Worm (Caenorhabditis elegans) whole organism, mixed stage, embryonic: ENCODE measurements around the gene F21A3.11.

Experiments
- M03D4.4 ChIP-seq: sonication (generic microtip); optimal IDR thresholded peaks from 2 replicates; lab custom pipeline; 2017; ENCODE audit warnings: mild to moderate bottlenecking, missing genetic modification characterization, missing compliant biosample characterization
- bed-3 ChIP-seq: fragments of 200-800 bp; sonication (Bioruptor generic); optimal IDR thresholded peaks from 3 replicates; lab custom pipeline; 2018; ENCODE audit warnings: mild to moderate bottlenecking, missing genetic modification characterization, moderate library complexity, missing compliant biosample characterization
- blmp-1 ChIP-seq: fragments of 150-350 bp; optimal IDR thresholded peaks from 2 replicates; lab custom pipeline; 2014; ENCODE audit warnings: missing biosample characterization, missing genetic modification characterization
- ceh-39 ChIP-seq: fragments of 150-350 bp; optimal IDR thresholded peaks from 2 replicates; lab custom pipeline; 2014; ENCODE audit warnings: missing biosample characterization, missing genetic modification characterization
- ceh-83 ChIP-seq: fragments of 200-800 bp; sonication (Bioruptor generic); optimal IDR thresholded peaks from 2 replicates; lab custom pipeline; 2018; ENCODE audit warnings: mild to moderate bottlenecking, missing genetic modification characterization, missing compliant biosample characterization
- ces-1 ChIP-seq: fragments of 150-350 bp; optimal IDR thresholded peaks from 2 replicates; lab custom pipeline; 2014; ENCODE audit warnings: missing biosample characterization, missing genetic modification reagents, missing genetic modification characterization
- cnd-1 ChIP-seq: fragments of 200-800 bp; sonication (Bioruptor generic); optimal IDR thresholded peaks from 2 replicates; lab custom pipeline; 2018; ENCODE audit warnings: mild to moderate bottlenecking, missing genetic modification characterization, missing compliant biosample characterization
- elt-1 ChIP-seq: sonication (generic microtip); optimal IDR thresholded peaks from 2 replicates; lab custom pipeline; 2017; ENCODE audit warnings: missing genetic modification characterization, mild to moderate bottlenecking, missing compliant biosample characterization, antibody characterized with exemption, moderate library complexity, borderline replicate concordance; ENCODE audit not compliant: insufficient read depth
- elt-3 ChIP-seq: fragments of 150-350 bp; optimal IDR thresholded peaks from 2 replicates; lab custom pipeline; 2014; ENCODE audit warnings: missing biosample characterization, missing genetic modification characterization
- flh-1 ChIP-seq: fragments of 200-800 bp; sonication (Bioruptor generic); optimal IDR thresholded peaks from 2 replicates; lab custom pipeline; 2018; ENCODE audit warnings: mild to moderate bottlenecking, missing genetic modification characterization, moderate library complexity, missing compliant biosample characterization
- ham-2 ChIP-seq: fragments of 200-800 bp; sonication (Bioruptor generic); optimal IDR thresholded peaks from 2 replicates; lab custom pipeline; 2018; ENCODE audit warnings: mild to moderate bottlenecking, missing genetic modification characterization, missing compliant biosample characterization
- hlh-1 ChIP-seq: fragments of 150-350 bp; optimal IDR thresholded peaks from 2 replicates; lab custom pipeline; 2014; ENCODE audit warnings: missing biosample characterization, missing genetic modification reagents, missing genetic modification characterization
- lin-13 ChIP-seq: fragments of 150-350 bp; optimal IDR thresholded peaks from 2 replicates; lab custom pipeline; 2014; ENCODE audit warnings: missing biosample characterization, missing genetic modification characterization
- lin-32 ChIP-seq: fragments of 200-800 bp; sonication (Bioruptor generic); optimal IDR thresholded peaks from 2 replicates; lab custom pipeline; 2018; ENCODE audit warnings: mild to moderate bottlenecking, missing genetic modification characterization, missing compliant biosample characterization
- lsy-2 ChIP-seq: fragments of 150-350 bp; optimal IDR thresholded peaks from 2 replicates; lab custom pipeline; 2014; ENCODE audit warnings: missing biosample characterization, missing genetic modification characterization
- mab-5 ChIP-seq: fragments of 150-350 bp; optimal IDR thresholded peaks from 2 replicates; lab custom pipeline; 2014; ENCODE audit warnings: missing biosample characterization, missing genetic modification characterization
- mep-1 ChIP-seq: fragments of 150-350 bp; optimal IDR thresholded peaks from 2 replicates; lab custom pipeline; 2017; ENCODE audit warnings: missing biosample characterization, missing genetic modification reagents, missing genetic modification characterization, inconsistent platforms
- mls-2 ChIP-seq: sonication (generic microtip); optimal IDR thresholded peaks from 2 replicates; lab custom pipeline; 2016; ENCODE audit warnings: mild to moderate bottlenecking, missing genetic modification characterization, moderate library complexity, missing compliant biosample characterization
- nhr-12 ChIP-seq: fragments of 150-350 bp; optimal IDR thresholded peaks from 2 replicates; lab custom pipeline; 2014; ENCODE audit warnings: missing biosample characterization, missing genetic modification characterization
- nhr-2 ChIP-seq: fragments of 150-350 bp; optimal IDR thresholded peaks from 2 replicates; lab custom pipeline; 2014; ENCODE audit warnings: missing biosample characterization, missing genetic modification characterization
- nhr-237 ChIP-seq: fragments of 150-350 bp; optimal IDR thresholded peaks from 2 replicates; lab custom pipeline; 2014; ENCODE audit warnings: missing biosample characterization, missing genetic modification characterization
- nhr-28 ChIP-seq: fragments of 150-350 bp; optimal IDR thresholded peaks from 2 replicates; lab custom pipeline; 2014; ENCODE audit warnings: missing biosample characterization, missing genetic modification characterization
- nhr-76 ChIP-seq: sonication (generic microtip); optimal IDR thresholded peaks from 2 replicates; lab custom pipeline; 2017; ENCODE audit warnings: missing biosample characterization, missing genetic modification characterization
- pha-4 ChIP-seq: fragments of 150-350 bp; optimal IDR thresholded peaks from 2 replicates; lab custom pipeline; 2018; ENCODE audit warnings: missing biosample characterization, missing genetic modification reagents, missing genetic modification characterization
- sem-2 ChIP-seq: fragments of 200-800 bp; sonication (Bioruptor generic); optimal IDR thresholded peaks from 2 replicates; lab custom pipeline; 2018; ENCODE audit warnings: mild to moderate bottlenecking, missing genetic modification characterization, missing compliant biosample characterization
- snpc-4 ChIP-seq: fragments of 150-350 bp; optimal IDR thresholded peaks from 2 replicates; lab custom pipeline; 2014; ENCODE audit warnings: missing biosample characterization, missing genetic modification characterization
- tbx-8 ChIP-seq: fragments of 200-800 bp; sonication (Bioruptor generic); optimal IDR thresholded peaks from 2 replicates; lab custom pipeline; 2018; ENCODE audit warnings: mild to moderate bottlenecking, missing genetic modification characterization, moderate library complexity, missing compliant biosample characterization
- unc-62 ChIP-seq: fragments of 150-350 bp; optimal IDR thresholded peaks from 2 replicates; lab custom pipeline; 2014; ENCODE audit warnings: missing biosample characterization, missing genetic modification reagents, missing genetic modification characterization
- zip-8 ChIP-seq: fragments of 150-350 bp; optimal IDR thresholded peaks from 2 replicates; lab custom pipeline; 2014; ENCODE audit warnings: missing biosample characterization, missing genetic modification characterization
- ztf-11 ChIP-seq: fragments of 150-350 bp; optimal IDR thresholded peaks from 2 replicates; lab custom pipeline; 2014; ENCODE audit warnings: missing biosample characterization, missing genetic modification characterization

Gene F21A3.11

DNA sequence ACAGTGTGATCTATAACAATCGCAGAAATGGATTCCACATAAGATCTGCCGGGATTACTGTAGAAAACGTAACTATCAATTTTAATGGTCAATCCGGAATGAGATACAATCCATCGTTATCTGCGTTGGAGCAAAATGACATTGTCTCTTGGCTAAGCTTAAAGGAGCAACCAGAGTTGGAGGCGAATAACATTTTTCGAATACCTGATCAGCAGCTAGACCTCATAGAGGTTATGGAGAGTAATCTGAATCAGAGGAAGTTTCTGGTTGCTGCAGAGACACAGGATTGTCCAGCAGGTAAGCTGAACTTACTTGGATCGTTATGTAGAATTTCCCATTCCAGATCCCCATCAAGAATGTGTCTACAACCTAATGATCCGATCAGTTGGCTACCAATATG is 29.4 kb downstream of the F21A3.11 start:
- no peak for TF ChIP-seq ces-1 (GFP tag; lab: Kevin White, UChicago)
- TF ChIP-seq ceh-83 (GFP tag; lab: Kevin White, UChicago), result no peak
- no peak for TF ChIP-seq blmp-1 (tag; lab: Kevin White, UChicago)
- TF ChIP-seq mls-2 (tag; lab: Kevin White, UChicago), result no peak
- TF ChIP-seq lin-13, result no peak
- no peak for TF ChIP-seq M03D4.4 (tag; lab: Kevin White, UChicago)
- no peak for TF ChIP-seq ztf-11
- no peak for TF ChIP-seq tbx-8 (GFP tag; lab: Kevin White, UChicago)
- no peak for TF ChIP-seq sem-2
- no peak for TF ChIP-seq snpc-4 (tag; lab: Kevin White, UChicago)
- TF ChIP-seq, all 35 proteins: peak for 0

ce11 chrV:15499099-15499498 is 33.9 kb downstream of the F21A3.11 start:
- no peak for TF ChIP-seq ztf-11
- no peak for TF ChIP-seq hlh-1 (tag; lab: Kevin White, UChicago)
- TF ChIP-seq elt-1 (tag; lab: Kevin White, UChicago), result no peak
- no peak for TF ChIP-seq pha-4 (tag; lab: Kevin White, UChicago)
- TF ChIP-seq M03D4.4 (tag; lab: Kevin White, UChicago), result no peak
- no peak for TF ChIP-seq ham-2 (GFP tag; lab: Kevin White, UChicago)
- no peak for TF ChIP-seq ceh-83 (GFP tag; lab: Kevin White, UChicago)
- TF ChIP-seq tbx-8 (GFP tag; lab: Kevin White, UChicago), result no peak
- TF ChIP-seq ceh-39, result no peak
- TF ChIP-seq nhr-2 (tag; lab: Kevin White, UChicago), result no peak
- no peak for TF ChIP-seq lsy-2 (tag; lab: Kevin White, UChicago)
- TF ChIP-seq snpc-4 (tag; lab: Kevin White, UChicago), result no peak
- TF ChIP-seq nhr-12 (tag; lab: Kevin White, UChicago), result no peak
- no peak for TF ChIP-seq zip-8 (tag; lab: Kevin White, UChicago)
- TF ChIP-seq nhr-76 (tag; lab: Kevin White, UChicago), result no peak
- TF ChIP-seq mep-1, result no peak
- no peak for TF ChIP-seq flh-1
- TF ChIP-seq unc-62 (GFP tag; lab: Kevin White, UChicago), result no peak

DNA sequence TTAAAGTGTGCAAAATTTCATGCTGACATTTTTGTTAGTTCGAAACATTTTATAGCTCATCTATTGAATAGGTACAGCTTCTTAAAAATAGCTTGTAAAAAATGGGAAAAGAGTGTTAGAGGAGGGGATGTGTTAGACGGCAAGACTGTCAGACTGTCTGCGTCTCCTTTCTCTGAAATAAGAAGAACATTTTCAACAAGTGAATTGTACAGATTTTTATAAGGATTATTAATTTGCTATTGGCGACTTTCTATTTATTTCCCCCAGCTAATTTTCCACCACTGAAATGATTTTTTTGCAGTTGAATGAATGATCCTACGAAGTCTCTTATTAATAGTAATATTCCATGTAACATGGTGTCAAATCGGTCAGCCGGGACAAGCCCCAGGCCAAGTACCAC is 34.6 kb downstream of the F21A3.11 start, which contains the start of gene C06B8.7:
Gene C06B8.7, plus strand, starts transcription at position 301 of the 400 bp plus-strand sequence.
- TF ChIP-seq sem-2 (no peak), unc-62 (GFP tag; lab: Kevin White, UChicago) (no peak), bed-3 (GFP tag; lab: Kevin White, UChicago) (no peak), lin-13 (no peak), nhr-28 (no peak), pha-4 (tag; lab: Kevin White, UChicago) (no peak)

ce11 chrV:15497731-15498130 is 35.3 kb downstream of the F21A3.11 start:
- TF ChIP-seq pha-4 (tag; lab: Kevin White, UChicago) (peak; percentile 100), lin-13 (peak; percentile 4), ham-2 (GFP tag; lab: Kevin White, UChicago) (peak; percentile 66), cnd-1 (tag; lab: Kevin White, UChicago) (peak; percentile 17), unc-62 (GFP tag; lab: Kevin White, UChicago) (no peak)

ce11 chrV:15495169-15495568 is 37.8 kb downstream of the F21A3.11 start, which contains the start of gene srh-219:
srh-219 (plus strand) TSS chrV:15495469.
- no peak for TF ChIP-seq elt-3
- TF ChIP-seq ceh-39, result no peak
- TF ChIP-seq ces-1 (GFP tag; lab: Kevin White, UChicago), result no peak
- no peak for TF ChIP-seq lsy-2 (tag; lab: Kevin White, UChicago)
- no peak for TF ChIP-seq lin-32
- no peak for TF ChIP-seq pha-4 (tag; lab: Kevin White, UChicago)

DNA sequence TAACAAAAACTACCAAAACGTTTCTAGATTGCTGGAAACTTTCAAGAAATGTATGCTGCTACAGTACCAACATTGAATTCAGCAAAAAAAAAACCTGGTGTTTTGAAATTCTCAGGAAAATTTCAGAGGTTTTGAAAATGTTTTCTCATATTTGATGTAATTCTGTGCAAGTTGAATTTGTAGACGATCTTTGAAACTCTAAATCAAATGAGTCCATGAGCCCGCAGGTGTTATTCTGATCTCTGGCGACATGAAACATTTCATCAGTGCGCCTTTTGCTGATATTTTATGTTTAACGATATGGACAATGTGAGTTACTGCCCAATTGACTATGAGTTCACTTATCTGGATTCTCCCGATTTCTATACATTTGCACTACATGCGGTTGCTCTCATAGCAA is 39.3 kb downstream of the F21A3.11 start, which contains the start of gene srh-218:
Gene srh-218, plus strand, starts transcription at position 301 of the 400 bp plus-strand sequence.
- TF ChIP-seq mab-5 (tag; lab: Kevin White, UChicago) (no peak), elt-3 (no peak), sem-2 (no peak), nhr-12 (tag; lab: Kevin White, UChicago) (no peak), nhr-237 (tag; lab: Kevin White, UChicago) (no peak), ces-1 (GFP tag; lab: Kevin White, UChicago) (no peak)
- TF ChIP-seq, all 35 proteins: peak for 0
